Worm (Caenorhabditis elegans) whole organism, L3 larva: ENCODE data around the gene ocam-1.
A peak's percentile ranks its signal among the peaks of the same experiment; 100 is the strongest.

ENCODE experiments used
- hmg-11 ChIP-seq: sonication (generic microtip); optimal IDR thresholded peaks from 2 replicates; lab custom pipeline; 2016; ENCODE audit warnings: missing genetic modification characterization, missing compliant biosample characterization
- jun-1 ChIP-seq: fragments of 150-350 bp; optimal IDR thresholded peaks from 2 replicates; lab custom pipeline; 2014; ENCODE audit warnings: missing biosample characterization, missing genetic modification reagents, missing genetic modification characterization
- nhr-237 ChIP-seq: fragments of 150-350 bp; optimal IDR thresholded peaks from 2 replicates; lab custom pipeline; 2014; ENCODE audit warnings: missing biosample characterization, missing genetic modification characterization
- nhr-28 ChIP-seq: fragments of 150-350 bp; optimal IDR thresholded peaks from 2 replicates; lab custom pipeline; 2014; ENCODE audit warnings: missing biosample characterization, missing genetic modification characterization
- nhr-43 ChIP-seq: sonication (generic microtip); optimal IDR thresholded peaks from 2 replicates; lab custom pipeline; 2016; ENCODE audit warnings: mild to moderate bottlenecking, missing genetic modification characterization, missing compliant biosample characterization; ENCODE audit not compliant: poor library complexity, severe bottlenecking
- nhr-76 ChIP-seq: fragments of 150-350 bp; sonication (generic microtip); optimal IDR thresholded peaks from 5 replicates; lab custom pipeline; 2014; ENCODE audit warnings: missing biosample characterization, missing genetic modification characterization
- nhr-77 ChIP-seq: fragments of 150-350 bp; optimal IDR thresholded peaks from 2 replicates; lab custom pipeline; 2014; ENCODE audit warnings: missing biosample characterization, missing genetic modification characterization
- pha-4 ChIP-seq: fragments of 150-350 bp; optimal IDR thresholded peaks from 2 replicates; lab custom pipeline; 2014; ENCODE audit warnings: missing biosample characterization, missing genetic modification reagents, missing genetic modification characterization
- skn-1 ChIP-seq: fragments of 150-350 bp; optimal IDR thresholded peaks from 2 replicates; lab custom pipeline; 2014; ENCODE audit warnings: missing biosample characterization, missing genetic modification characterization
- snpc-4 ChIP-seq: fragments of 150-350 bp; optimal IDR thresholded peaks from 2 replicates; lab custom pipeline; 2014; ENCODE audit warnings: missing biosample characterization, missing genetic modification characterization
- unc-39 ChIP-seq: sonication (generic microtip); optimal IDR thresholded peaks from 4 replicates; lab custom pipeline; 2017; ENCODE audit warnings: missing biosample characterization, missing genetic modification characterization
- ztf-4 ChIP-seq: fragments of 150-350 bp; optimal IDR thresholded peaks from 2 replicates; lab custom pipeline; 2014; ENCODE audit warnings: missing biosample characterization, missing genetic modification characterization

ce11 chrV:14175216-14175615, 7.7 kb upstream of the ocam-1 start, which contains the start of gene cest-2.2:
- TF ChIP-seq jun-1 (tag; lab: Kevin White, UChicago) (no peak), ztf-4 (tag; lab: Kevin White, UChicago) (no peak), hmg-11 (tag; lab: Kevin White, UChicago) (no peak), nhr-237 (no peak), nhr-28 (tag; lab: Kevin White, UChicago) (no peak), skn-1 (tag; lab: Kevin White, UChicago) (no peak), nhr-43 (tag; lab: Kevin White, UChicago) (no peak), snpc-4 (tag; lab: Kevin White, UChicago) (no peak), nhr-77 (tag; lab: Kevin White, UChicago) (no peak), pha-4 (tag; lab: Kevin White, UChicago) (no peak), nhr-76 (tag; lab: Kevin White, UChicago) (peak; percentile 10), unc-39 (tag; lab: Kevin White, UChicago) (no peak)
